Worm (Caenorhabditis elegans) whole organism, L2 larva: ENCODE data around the gene srx-82.

ENCODE experiments used
- ama-1 ChIP-seq: fragments of 150-350 bp; optimal IDR thresholded peaks from 2 replicates; lab custom pipeline; 2018; ENCODE audit warnings: inconsistent platforms
- blmp-1 ChIP-seq: sonication (generic microtip); optimal IDR thresholded peaks from 2 replicates; lab custom pipeline; 2017; ENCODE audit warnings: missing genetic modification characterization, mild to moderate bottlenecking, missing compliant biosample characterization, antibody characterized with exemption, moderate library complexity; ENCODE audit not compliant: insufficient read depth
- ceh-82 ChIP-seq: fragments of 150-350 bp; optimal IDR thresholded peaks from 2 replicates; lab custom pipeline; 2014; ENCODE audit warnings: missing biosample characterization, missing genetic modification characterization
- lsy-2 ChIP-seq, 2 experiments: fragments of 150-350 bp in 1 of 2; sonication (generic microtip) in 1 of 2; optimal IDR thresholded peaks; 2 replicates each; lab custom pipeline; 2014 to 2017; ENCODE audit warnings: missing biosample characterization in 2 of 2, missing genetic modification characterization in 2 of 2
- mdl-1 ChIP-seq, 2 experiments: fragments of 150-350 bp in 1 of 2; sonication (generic microtip) in 1 of 2; optimal IDR thresholded peaks; 2 replicates each; lab custom pipeline; 2017; ENCODE audit warnings: missing biosample characterization in 2 of 2, missing genetic modification characterization in 2 of 2
- nhr-11 ChIP-seq: fragments of 150-350 bp; optimal IDR thresholded peaks from 2 replicates; lab custom pipeline; 2014; ENCODE audit warnings: missing biosample characterization, missing genetic modification characterization
- nhr-12 ChIP-seq: fragments of 150-350 bp; optimal IDR thresholded peaks from 2 replicates; lab custom pipeline; 2014; ENCODE audit warnings: missing biosample characterization, missing genetic modification characterization
- nhr-77 ChIP-seq: fragments of 150-350 bp; optimal IDR thresholded peaks from 2 replicates; lab custom pipeline; 2014; ENCODE audit warnings: missing biosample characterization, missing genetic modification characterization
- unc-62 ChIP-seq: fragments of 150-350 bp; optimal IDR thresholded peaks from 2 replicates; lab custom pipeline; 2014; ENCODE audit warnings: missing biosample characterization, missing genetic modification reagents, missing genetic modification characterization
- ztf-11 ChIP-seq: sonication (generic microtip); optimal IDR thresholded peaks from 2 replicates; lab custom pipeline; 2017; ENCODE audit warnings: missing biosample characterization, missing genetic modification characterization

DNA sequence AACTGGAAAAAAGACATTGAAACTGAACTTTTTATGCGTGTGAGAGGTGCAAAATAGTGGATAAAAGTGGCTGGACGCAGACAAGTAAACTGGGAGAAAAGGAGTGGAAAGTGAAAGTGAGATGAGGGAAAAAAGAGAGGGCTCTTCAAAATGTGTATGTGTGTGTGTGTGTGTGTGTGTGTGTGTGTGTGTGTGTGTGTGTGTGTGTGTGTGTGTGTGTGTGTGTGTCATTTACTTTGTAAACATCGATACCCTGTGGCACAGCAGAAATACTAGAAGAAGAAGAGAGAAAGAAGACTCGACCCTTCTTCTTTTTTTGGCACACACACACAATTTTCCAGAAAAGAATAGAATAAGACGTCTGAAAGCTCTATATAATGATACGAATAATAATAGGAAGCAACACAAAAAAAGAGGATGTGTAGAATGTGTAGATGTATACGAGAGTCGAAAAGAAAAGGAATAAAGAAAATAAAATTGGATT is 49.1 kb downstream of the srx-82 start:
- TF ChIP-seq unc-62 = no peak
- TF ChIP-seq blmp-1 (tag; lab: Kevin White, UChicago) = peak; percentile 58
- TF ChIP-seq lsy-2 (tag; optimal IDR thresholded peaks at IDR 0.05; lab: Kevin White, UChicago) = peak; percentile 7 to 54
- no peak for TF ChIP-seq ztf-11 (tag; lab: Kevin White, UChicago)
- no peak for TF ChIP-seq nhr-12 (tag; lab: Kevin White, UChicago)
- peak in 1 of 2 experiments; percentile 11 for TF ChIP-seq mdl-1 (tag; optimal IDR thresholded peaks at IDR 0.05; lab: Kevin White, UChicago)
- TF ChIP-seq nhr-77 (tag; lab: Kevin White, UChicago) = no peak
- no peak for TF ChIP-seq ceh-82 (tag; lab: Kevin White, UChicago)
- no peak for TF ChIP-seq ama-1 (lab: Kevin White, UChicago)
- TF ChIP-seq nhr-11 = peak; percentile 42
